Worm (Caenorhabditis elegans) whole organism, mixed stage, embryonic: ENCODE results near the gene mrpl-37.

Source experiments
- M03D4.4 ChIP-seq: sonication (generic microtip); optimal IDR thresholded peaks from 2 replicates; lab custom pipeline; 2017; ENCODE audit warnings: mild to moderate bottlenecking, missing genetic modification characterization, missing compliant biosample characterization
- bed-3 ChIP-seq: fragments of 200-800 bp; sonication (Bioruptor generic); optimal IDR thresholded peaks from 3 replicates; lab custom pipeline; 2018; ENCODE audit warnings: mild to moderate bottlenecking, missing genetic modification characterization, moderate library complexity, missing compliant biosample characterization
- blmp-1 ChIP-seq: fragments of 150-350 bp; optimal IDR thresholded peaks from 2 replicates; lab custom pipeline; 2014; ENCODE audit warnings: missing biosample characterization, missing genetic modification characterization
- ceh-39 ChIP-seq: fragments of 150-350 bp; optimal IDR thresholded peaks from 2 replicates; lab custom pipeline; 2014; ENCODE audit warnings: missing biosample characterization, missing genetic modification characterization
- ceh-43 ChIP-seq: fragments of 200-800 bp; sonication (Bioruptor generic); optimal IDR thresholded peaks from 2 replicates; lab custom pipeline; 2018; ENCODE audit warnings: mild to moderate bottlenecking, missing genetic modification characterization, moderate library complexity, missing compliant biosample characterization
- ces-1 ChIP-seq: fragments of 150-350 bp; optimal IDR thresholded peaks from 2 replicates; lab custom pipeline; 2014; ENCODE audit warnings: missing biosample characterization, missing genetic modification reagents, missing genetic modification characterization
- elt-1 ChIP-seq: sonication (generic microtip); optimal IDR thresholded peaks from 2 replicates; lab custom pipeline; 2017; ENCODE audit warnings: missing genetic modification characterization, mild to moderate bottlenecking, missing compliant biosample characterization, antibody characterized with exemption, moderate library complexity, borderline replicate concordance; ENCODE audit not compliant: insufficient read depth
- elt-3 ChIP-seq: fragments of 150-350 bp; optimal IDR thresholded peaks from 2 replicates; lab custom pipeline; 2014; ENCODE audit warnings: missing biosample characterization, missing genetic modification characterization
- flh-1 ChIP-seq: fragments of 200-800 bp; sonication (Bioruptor generic); optimal IDR thresholded peaks from 2 replicates; lab custom pipeline; 2018; ENCODE audit warnings: mild to moderate bottlenecking, missing genetic modification characterization, moderate library complexity, missing compliant biosample characterization
- ham-2 ChIP-seq: fragments of 200-800 bp; sonication (Bioruptor generic); optimal IDR thresholded peaks from 2 replicates; lab custom pipeline; 2018; ENCODE audit warnings: mild to moderate bottlenecking, missing genetic modification characterization, missing compliant biosample characterization
- hlh-1 ChIP-seq: fragments of 150-350 bp; optimal IDR thresholded peaks from 2 replicates; lab custom pipeline; 2014; ENCODE audit warnings: missing biosample characterization, missing genetic modification reagents, missing genetic modification characterization
- lin-13 ChIP-seq: fragments of 150-350 bp; optimal IDR thresholded peaks from 2 replicates; lab custom pipeline; 2014; ENCODE audit warnings: missing biosample characterization, missing genetic modification characterization
- lin-32 ChIP-seq: fragments of 200-800 bp; sonication (Bioruptor generic); optimal IDR thresholded peaks from 2 replicates; lab custom pipeline; 2018; ENCODE audit warnings: mild to moderate bottlenecking, missing genetic modification characterization, missing compliant biosample characterization
- lsy-2 ChIP-seq: fragments of 150-350 bp; optimal IDR thresholded peaks from 2 replicates; lab custom pipeline; 2014; ENCODE audit warnings: missing biosample characterization, missing genetic modification characterization
- mep-1 ChIP-seq: fragments of 150-350 bp; optimal IDR thresholded peaks from 2 replicates; lab custom pipeline; 2017; ENCODE audit warnings: missing biosample characterization, missing genetic modification reagents, missing genetic modification characterization, inconsistent platforms
- mls-2 ChIP-seq: sonication (generic microtip); optimal IDR thresholded peaks from 2 replicates; lab custom pipeline; 2016; ENCODE audit warnings: mild to moderate bottlenecking, missing genetic modification characterization, moderate library complexity, missing compliant biosample characterization
- nhr-12 ChIP-seq: fragments of 150-350 bp; optimal IDR thresholded peaks from 2 replicates; lab custom pipeline; 2014; ENCODE audit warnings: missing biosample characterization, missing genetic modification characterization
- nhr-237 ChIP-seq: fragments of 150-350 bp; optimal IDR thresholded peaks from 2 replicates; lab custom pipeline; 2014; ENCODE audit warnings: missing biosample characterization, missing genetic modification characterization
- nhr-28 ChIP-seq: fragments of 150-350 bp; optimal IDR thresholded peaks from 2 replicates; lab custom pipeline; 2014; ENCODE audit warnings: missing biosample characterization, missing genetic modification characterization
- nhr-76 ChIP-seq: sonication (generic microtip); optimal IDR thresholded peaks from 2 replicates; lab custom pipeline; 2017; ENCODE audit warnings: missing biosample characterization, missing genetic modification characterization
- sem-2 ChIP-seq: fragments of 200-800 bp; sonication (Bioruptor generic); optimal IDR thresholded peaks from 2 replicates; lab custom pipeline; 2018; ENCODE audit warnings: mild to moderate bottlenecking, missing genetic modification characterization, missing compliant biosample characterization
- snpc-4 ChIP-seq: fragments of 150-350 bp; optimal IDR thresholded peaks from 2 replicates; lab custom pipeline; 2014; ENCODE audit warnings: missing biosample characterization, missing genetic modification characterization
- sptf-1 ChIP-seq: sonication (generic microtip); optimal IDR thresholded peaks from 2 replicates; lab custom pipeline; 2017; ENCODE audit warnings: mild to moderate bottlenecking, missing genetic modification characterization, moderate library complexity, missing compliant biosample characterization
- tbx-8 ChIP-seq: fragments of 200-800 bp; sonication (Bioruptor generic); optimal IDR thresholded peaks from 2 replicates; lab custom pipeline; 2018; ENCODE audit warnings: mild to moderate bottlenecking, missing genetic modification characterization, moderate library complexity, missing compliant biosample characterization
- unc-120 ChIP-seq: sonication (generic microtip); optimal IDR thresholded peaks from 2 replicates; lab custom pipeline; 2017; ENCODE audit warnings: missing genetic modification characterization, missing compliant biosample characterization; ENCODE audit not compliant: poor library complexity, severe bottlenecking
- unc-62 ChIP-seq: fragments of 150-350 bp; optimal IDR thresholded peaks from 2 replicates; lab custom pipeline; 2014; ENCODE audit warnings: missing biosample characterization, missing genetic modification reagents, missing genetic modification characterization
- zip-8 ChIP-seq: fragments of 150-350 bp; optimal IDR thresholded peaks from 2 replicates; lab custom pipeline; 2014; ENCODE audit warnings: missing biosample characterization, missing genetic modification characterization

mrpl-37 gene

DNA sequence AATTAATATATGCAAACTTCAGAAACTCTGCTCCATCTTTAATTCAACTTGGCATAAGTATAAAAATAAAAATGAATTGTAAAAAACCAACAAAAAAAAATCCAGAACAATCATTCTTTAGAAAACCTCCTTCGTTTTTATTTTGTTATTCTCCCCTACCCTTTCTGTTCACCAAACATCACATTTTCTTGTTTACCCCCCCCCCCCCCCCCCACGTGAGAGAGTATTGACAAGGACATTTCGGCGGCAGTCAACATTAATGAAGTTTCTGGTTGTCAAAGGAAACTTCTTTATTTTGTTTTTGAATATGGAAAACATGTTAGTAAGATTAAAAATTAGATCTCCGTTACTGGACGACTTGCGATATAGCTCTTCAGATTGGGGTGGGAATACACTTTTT lies 39.6 kb upstream of the mrpl-37 start:
- TF ChIP-seq sem-2 (GFP tag; lab: Kevin White, UChicago) (no peak), elt-3 (tag; lab: Kevin White, UChicago) (no peak), lsy-2 (tag; lab: Kevin White, UChicago) (no peak), hlh-1 (tag; lab: Kevin White, UChicago) (no peak), lin-13 (no peak), nhr-76 (tag; lab: Kevin White, UChicago) (no peak), lin-32 (no peak), unc-62 (no peak)

- TF ChIP-seq nhr-28 (tag; lab: Kevin White, UChicago) (no peak), ceh-43 (no peak), lin-32 (no peak), unc-120 (tag; lab: Kevin White, UChicago) (no peak)
These were observed 38.2 kb upstream of the mrpl-37 start, which contains the start of gene gst-15 for ce11 chrII:13613096-13613495. TSS of gene gst-15 (minus strand) at chrII:13613196.

- TF ChIP-seq elt-1 (tag; lab: Kevin White, UChicago): no peak
- no peak for TF ChIP-seq ceh-43
- TF ChIP-seq M03D4.4 (tag; lab: Kevin White, UChicago): no peak
- TF ChIP-seq snpc-4 (tag; lab: Kevin White, UChicago): no peak
- TF ChIP-seq bed-3: no peak
- TF ChIP-seq nhr-237 (tag; lab: Kevin White, UChicago): no peak
- no peak for TF ChIP-seq lsy-2 (tag; lab: Kevin White, UChicago)
- no peak for TF ChIP-seq hlh-1 (tag; lab: Kevin White, UChicago)
- TF ChIP-seq unc-120 (tag; lab: Kevin White, UChicago): no peak
These were observed 36.3 kb upstream of the mrpl-37 start, which contains the start of gene gst-24 for ce11 chrII:13611186-13611585. TSS of gene gst-24 (minus strand) at chrII:13611366.

DNA sequence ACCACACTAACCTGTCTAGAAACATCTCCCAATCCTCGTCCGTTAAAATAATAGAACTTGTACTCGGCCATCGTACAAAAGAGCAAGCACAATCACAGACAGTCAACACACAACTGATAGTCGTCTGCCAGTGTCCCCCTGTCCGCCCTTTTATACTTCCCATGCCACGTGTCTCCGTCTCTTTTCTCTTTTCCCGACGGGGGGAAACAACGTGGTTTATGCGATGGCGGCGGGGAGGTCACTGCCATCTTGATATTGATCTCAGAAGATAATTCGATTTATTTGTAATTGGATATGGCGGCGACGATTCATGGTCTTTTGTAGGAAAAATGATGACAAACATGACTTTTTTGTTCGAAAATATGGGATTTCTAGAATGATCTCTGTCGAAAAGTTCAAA lies 34.8 kb upstream of the mrpl-37 start, which contains the start of gene gst-20:
TSS of gene gst-20 (minus strand) at position 170 of the 400 bp plus-strand sequence.
- peak; percentile 82 for TF ChIP-seq elt-1 (tag; lab: Kevin White, UChicago)
- TF ChIP-seq ces-1 (GFP tag; lab: Kevin White, UChicago): no peak
- TF ChIP-seq, all 35 proteins: peak for 1

DNA sequence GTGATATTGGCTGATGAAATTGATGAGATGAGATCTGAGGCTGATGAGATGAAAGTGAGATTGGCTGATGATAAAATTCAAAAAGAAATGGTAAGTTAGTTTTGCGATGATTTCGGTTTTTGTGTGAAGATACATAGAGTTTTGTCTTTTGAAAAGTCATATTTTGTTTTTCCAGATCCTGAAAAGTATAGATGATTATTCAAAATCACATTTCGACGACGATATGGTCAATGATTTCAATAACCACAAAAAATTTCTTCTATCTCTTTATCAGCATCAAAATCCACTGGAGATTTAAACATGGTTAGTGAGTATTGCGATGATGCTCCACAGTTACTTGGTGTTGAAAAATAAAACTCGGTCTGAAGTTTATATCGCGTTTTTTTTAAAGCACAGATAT lies 26.0 kb upstream of the mrpl-37 start, which contains the start of gene csp-1:
TSS of gene csp-1 (plus strand) at position 301 of the 400 bp plus-strand sequence.
- TF ChIP-seq nhr-12 (tag; lab: Kevin White, UChicago): no peak
- TF ChIP-seq unc-120 (tag; lab: Kevin White, UChicago): no peak
- TF ChIP-seq mls-2 (tag; lab: Kevin White, UChicago): no peak
- no peak for TF ChIP-seq ham-2 (GFP tag; lab: Kevin White, UChicago)
- TF ChIP-seq bed-3: no peak
- TF ChIP-seq blmp-1 (tag; lab: Kevin White, UChicago): no peak
- no peak for TF ChIP-seq zip-8 (tag; lab: Kevin White, UChicago)
- TF ChIP-seq flh-1 (GFP tag; lab: Kevin White, UChicago): no peak
- no peak for TF ChIP-seq sptf-1 (tag; lab: Kevin White, UChicago)
- no peak for TF ChIP-seq ceh-39 (tag; lab: Kevin White, UChicago)
- no peak for TF ChIP-seq sem-2 (GFP tag; lab: Kevin White, UChicago)
- no peak for TF ChIP-seq nhr-28 (tag; lab: Kevin White, UChicago)
- no peak for TF ChIP-seq tbx-8
- TF ChIP-seq lin-32: no peak
- TF ChIP-seq elt-3 (tag; lab: Kevin White, UChicago): no peak
- TF ChIP-seq, all 35 proteins: peak for 0

ce11 chrII:13596505-13596977 lies 21.7 kb upstream of the mrpl-37 start, which contains the start of the genes fbxc-23 and csc-1:
TSS of gene fbxc-23 (minus strand) at chrII:13596555.
TSS of gene csc-1 (plus strand) at chrII:13596955.
- TF ChIP-seq elt-1 (tag; lab: Kevin White, UChicago): no peak
- peak; percentile 71 for TF ChIP-seq ces-1 (GFP tag; lab: Kevin White, UChicago)
- peak; percentile 25 for TF ChIP-seq lin-13
- TF ChIP-seq bed-3: no peak
- peak; percentile 96 for TF ChIP-seq lsy-2 (tag; lab: Kevin White, UChicago)
- TF ChIP-seq nhr-237 (tag; lab: Kevin White, UChicago): peak; percentile 11
- peak; percentile 40 for TF ChIP-seq mep-1 (tag; lab: Kevin White, UChicago)
